Fruit fly (Drosophila melanogaster): ENCODE results near the gene gzl.

Gene gzl

dm6 chr3R:6423984-6424602, 41.4 kb downstream of the gzl start (continued):
- TF ChIP-seq CG12104 (GFP tag; optimal IDR thresholded peaks at IDR 0.05) = peak; percentile 70
- TF ChIP-seq CG34422 (GFP tag; IDR thresholded peaks at IDR 0.05) = peak; percentile 86
- TF ChIP-seq CG11247 (GFP tag; IDR thresholded peaks at IDR 0.05) = peak; percentile 86
- TF ChIP-seq salm (tag; optimal IDR thresholded peaks at IDR 0.05) = peak; percentile 79
- TF ChIP-seq phol (tag; optimal IDR thresholded peaks at IDR 0.05) = peak; percentile 87
- no peak for TF ChIP-seq gfzf (GFP tag; optimal IDR thresholded peaks at IDR 0.05)
- TF ChIP-seq CG12299 (tag; optimal IDR thresholded peaks at IDR 0.05) = peak; percentile 86
- peak; percentile 81 for TF ChIP-seq nau (GFP tag; optimal IDR thresholded peaks at IDR 0.05)
- TF ChIP-seq zen2 (GFP tag; IDR thresholded peaks at IDR 0.05; ENCODE audit: partially characterized antibody) = no peak
- TF ChIP-seq CG10543 (GFP tag; optimal IDR thresholded peaks at IDR 0.05) = peak; percentile 87
- peak; percentile 89 for TF ChIP-seq Gug (GFP tag; IDR thresholded peaks at IDR 0.05)
- peak; percentile 64; the same call in 2 of the 3 replicates for TF ChIP-seq sr (GFP tag; IDR thresholded peaks at IDR 0.05)
- peak; percentile 74 for TF ChIP-seq CG3407 (GFP tag; optimal IDR thresholded peaks at IDR 0.05)
- peak; percentile 48; the same call in 1 of the 2 replicates for TF ChIP-seq CG16779 (GFP tag; IDR thresholded peaks at IDR 0.05)
- TF ChIP-seq Ravus (GFP tag; IDR thresholded peaks at IDR 0.05) = peak; percentile 74
- TF ChIP-seq pb (GFP tag; optimal IDR thresholded peaks at IDR 0.05) = peak; percentile 86
- TF ChIP-seq Sry-β (GFP tag; optimal IDR thresholded peaks at IDR 0.05) = peak; percentile 41
- peak; percentile 47 for TF ChIP-seq sqz (GFP tag; optimal IDR thresholded peaks at IDR 0.05)
- peak; percentile 91 for TF ChIP-seq Atf6 (GFP tag; IDR thresholded peaks at IDR 0.05)
- TF ChIP-seq pnt (GFP tag; optimal IDR thresholded peaks at IDR 0.05) = peak; percentile 93
- peak; percentile 87 for TF ChIP-seq CG4707 (GFP tag; optimal IDR thresholded peaks at IDR 0.05)
- peak; percentile 84 for TF ChIP-seq fd3F (GFP tag; optimal IDR thresholded peaks at IDR 0.05)
- peak; percentile 69 for TF ChIP-seq CG7928 (GFP tag; optimal IDR thresholded peaks at IDR 0.05)
- TF ChIP-seq nerfin-2 (GFP tag; IDR thresholded peaks at IDR 0.05; ENCODE audit: partially characterized antibody) = no peak
- TF ChIP-seq vvl (GFP tag; IDR thresholded peaks at IDR 0.05) = peak; percentile 95
- TF ChIP-seq Bgb (GFP tag; IDR thresholded peaks at IDR 0.05; ENCODE audit: partially characterized antibody) = no peak
- peak; percentile 84; the same call in 1 of the 3 replicates for TF ChIP-seq CG3726 (GFP tag; IDR thresholded peaks at IDR 0.05)
- TF ChIP-seq sens (GFP tag) = peak; percentile 99
- no peak for TF ChIP-seq D (optimal IDR thresholded peaks at IDR 0.05)
- TF ChIP-seq D (GFP tag; optimal IDR thresholded peaks at IDR 0.05) = peak; percentile 79
- TF ChIP-seq Hr78 (GFP tag; optimal IDR thresholded peaks at IDR 0.05) = peak in 1 of 2 experiments; percentile 60
- TF ChIP-seq CG14710 (tag; optimal IDR thresholded peaks at IDR 0.05) = peak; percentile 85
- TF ChIP-seq BEAF-32 (GFP tag; optimal IDR thresholded peaks at IDR 0.05) = no peak
- TF ChIP-seq CG8924 (tag; optimal IDR thresholded peaks at IDR 0.05) = peak; percentile 93
- peak; percentile 88 for TF ChIP-seq peb (GFP tag; IDR thresholded peaks at IDR 0.05)
- TF ChIP-seq inv (GFP tag; IDR thresholded peaks at IDR 0.05; ENCODE audit: partially characterized antibody) = no peak
- peak; percentile 85 for TF ChIP-seq CG14050 (GFP tag; IDR thresholded peaks at IDR 0.05)
- peak; percentile 92 for TF ChIP-seq CG13424 (tag; optimal IDR thresholded peaks at IDR 0.05)
- TF ChIP-seq CG7745 (tag; optimal IDR thresholded peaks at IDR 0.05) = peak; percentile 69
- TF ChIP-seq CG6254 (GFP tag; optimal IDR thresholded peaks at IDR 0.05) = peak; percentile 84
- peak; percentile 40 for TF ChIP-seq MESR4 (GFP tag; optimal IDR thresholded peaks at IDR 0.05)
- peak; percentile 87 for TF ChIP-seq ken (GFP tag; IDR thresholded peaks at IDR 0.05)
- peak; percentile 93 for TF ChIP-seq chm (GFP tag; IDR thresholded peaks at IDR 0.05)
- peak; percentile 88 for TF ChIP-seq ATbp (GFP tag; optimal IDR thresholded peaks at IDR 0.05)
- no peak for TF ChIP-seq CG17912 (GFP tag; optimal IDR thresholded peaks at IDR 0.05)
- TF ChIP-seq Ada2b (GFP tag; IDR thresholded peaks at IDR 0.05) = peak; percentile 89
- peak; percentile 89 for TF ChIP-seq NK7.1 (GFP tag; optimal IDR thresholded peaks at IDR 0.05)
- TF ChIP-seq CG17568 (GFP tag; optimal IDR thresholded peaks at IDR 0.05) = peak; percentile 87
- TF ChIP-seq Dref (GFP tag; IDR thresholded peaks at IDR 0.05) = no peak
